Fruit fly (Drosophila melanogaster) whole organism, embryonic: ENCODE data around the gene CG7675.

Experiments
- BEAF-32 ChIP-seq: fragments of 200-800 bp; sonication (Bioruptor generic); optimal IDR thresholded peaks from 3 replicates; lab custom pipeline; 2017; ENCODE audit warnings: missing biosample characterization, missing genetic modification characterization, mild to moderate bottlenecking, moderate library complexity, missing genetic modification reagents
- CG10543 ChIP-seq: fragments of 200-800 bp; sonication (Bioruptor generic); optimal IDR thresholded peaks from 3 replicates; lab custom pipeline; 2017; ENCODE audit warnings: missing biosample characterization, mild to moderate bottlenecking, missing genetic modification characterization, moderate library complexity
- CG10565 ChIP-seq: fragments of 200-800 bp; sonication (Bioruptor generic); optimal IDR thresholded peaks from 3 replicates; lab custom pipeline; 2016; ENCODE audit warnings: missing biosample characterization, mild to moderate bottlenecking, missing genetic modification characterization
- CG10654 ChIP-seq: fragments of 200-800 bp; sonication (Bioruptor generic); optimal IDR thresholded peaks from 2 replicates; lab custom pipeline; 2016; ENCODE audit warnings: missing biosample characterization, missing genetic modification characterization
- CG11247 ChIP-seq: fragments of 200-800 bp; sonication (Bioruptor generic); IDR thresholded peaks from 2 replicates; pipeline ENCODE4 v1.3.6; 2022; ENCODE audit warnings: missing biosample characterization, missing genetic modification characterization
- CG11504 ChIP-seq: fragments of 200-800 bp; sonication (Bioruptor generic); optimal IDR thresholded peaks from 3 replicates; lab custom pipeline; 2019; ENCODE audit warnings: missing biosample characterization, mild to moderate bottlenecking, missing genetic modification characterization, moderate library complexity
- CG12236 ChIP-seq: fragments of 200-800 bp; sonication (Bioruptor generic); optimal IDR thresholded peaks from 2 replicates; lab custom pipeline; 2016; ENCODE audit warnings: missing biosample characterization, missing genetic modification characterization
- CG13775 ChIP-seq: fragments of 200-800 bp; sonication (Bioruptor generic); optimal IDR thresholded peaks from 3 replicates; lab custom pipeline; 2017; ENCODE audit warnings: missing biosample characterization, mild to moderate bottlenecking, missing genetic modification characterization
- CG1529 ChIP-seq: fragments of 200-800 bp; sonication (Bioruptor generic); optimal IDR thresholded peaks from 3 replicates; lab custom pipeline; 2018; ENCODE audit warnings: missing biosample characterization, missing genetic modification characterization
- CG1647 ChIP-seq: fragments of 200-800 bp; sonication (Bioruptor generic); optimal IDR thresholded peaks from 3 replicates; lab custom pipeline; 2016; ENCODE audit warnings: missing biosample characterization, missing genetic modification characterization
- CG17359 ChIP-seq: fragments of 200-800 bp; sonication (Bioruptor generic); optimal IDR thresholded peaks from 3 replicates; lab custom pipeline; 2018; ENCODE audit warnings: missing biosample characterization, mild to moderate bottlenecking, missing genetic modification characterization, moderate library complexity
- CG2120 ChIP-seq: fragments of 200-800 bp; sonication (Bioruptor generic); optimal IDR thresholded peaks from 3 replicates; lab custom pipeline; 2016; ENCODE audit warnings: missing biosample characterization, missing genetic modification characterization
- CG30403 ChIP-seq: fragments of 200-800 bp; sonication (Bioruptor generic); optimal IDR thresholded peaks from 3 replicates; lab custom pipeline; 2016; ENCODE audit warnings: missing biosample characterization, missing genetic modification characterization
- CG33213 ChIP-seq: fragments of 200-800 bp; sonication (Bioruptor generic); optimal IDR thresholded peaks from 3 replicates; lab custom pipeline; 2016; ENCODE audit warnings: missing biosample characterization, missing genetic modification characterization
- CG34376 ChIP-seq: fragments of 200-800 bp; sonication (Bioruptor generic); optimal IDR thresholded peaks from 2 replicates; lab custom pipeline; 2018; ENCODE audit warnings: missing biosample characterization, mild to moderate bottlenecking, missing genetic modification characterization
- CG34422 ChIP-seq: fragments of 200-800 bp; sonication (Bioruptor generic); IDR thresholded peaks from 3 replicates; pipeline ENCODE4 v1.3.6; 2022; ENCODE audit warnings: missing biosample characterization, missing genetic modification characterization
- CG4424 ChIP-seq: fragments of 200-800 bp; sonication (Bioruptor generic); optimal IDR thresholded peaks from 3 replicates; lab custom pipeline; 2016; ENCODE audit warnings: missing biosample characterization, missing genetic modification characterization
- CG4707 ChIP-seq: fragments of 200-800 bp; sonication (Bioruptor generic); optimal IDR thresholded peaks from 2 replicates; lab custom pipeline; 2018; ENCODE audit warnings: missing biosample characterization, mild to moderate bottlenecking, missing genetic modification characterization, moderate library complexity
- CG6813 ChIP-seq: fragments of 200-800 bp; sonication (Bioruptor generic); optimal IDR thresholded peaks from 2 replicates; lab custom pipeline; 2017; ENCODE audit warnings: missing biosample characterization, missing genetic modification characterization, mild to moderate bottlenecking, moderate library complexity, missing genetic modification reagents
- CG7928 ChIP-seq: fragments of 200-800 bp; sonication (Bioruptor generic); optimal IDR thresholded peaks from 2 replicates; lab custom pipeline; 2017; ENCODE audit warnings: missing biosample characterization, mild to moderate bottlenecking, missing genetic modification characterization
- CG8924 ChIP-seq: fragments of 200-800 bp; optimal IDR thresholded peaks from 3 replicates; lab custom pipeline; 2019; ENCODE audit warnings: missing biosample characterization, mild to moderate bottlenecking, missing genetic modification characterization, moderate library complexity
- CG9797 ChIP-seq: fragments of 200-800 bp; sonication (Bioruptor generic); optimal IDR thresholded peaks from 3 replicates; lab custom pipeline; 2018; ENCODE audit warnings: missing biosample characterization, mild to moderate bottlenecking, missing genetic modification characterization
- D19A ChIP-seq: fragments of 200-800 bp; optimal IDR thresholded peaks from 3 replicates; lab custom pipeline; 2019; ENCODE audit warnings: missing biosample characterization, mild to moderate bottlenecking, missing genetic modification characterization, moderate library complexity
- Deaf1 ChIP-seq: fragments of 200-800 bp; optimal IDR thresholded peaks from 3 replicates; lab custom pipeline; 2019; ENCODE audit warnings: missing biosample characterization, mild to moderate bottlenecking, missing genetic modification characterization, moderate library complexity
- Dip2 ChIP-seq: fragments of 200-800 bp; sonication (Bioruptor generic); IDR thresholded peaks from 2 replicates; pipeline ENCODE4 v1.3.6; 2022; ENCODE audit warnings: missing biosample characterization, missing genetic modification characterization
- Drgx ChIP-seq: fragments of 200-800 bp; sonication (Bioruptor generic); IDR thresholded peaks from 2 replicates; pipeline ENCODE4 v1.3.6; 2022; ENCODE audit warnings: missing biosample characterization, missing genetic modification characterization
- ERR ChIP-seq: fragments of 200-800 bp; sonication (Bioruptor generic); optimal IDR thresholded peaks from 2 replicates; lab custom pipeline; 2016; ENCODE audit warnings: missing biosample characterization, missing genetic modification characterization
- Ets65A ChIP-seq: fragments of 200-800 bp; sonication (Bioruptor generic); peaks from one replicate; lab custom pipeline; 2016; ENCODE audit warnings: missing biosample characterization, missing genetic modification characterization
- Lhr ChIP-seq: fragments of 200-800 bp; sonication (Bioruptor generic); optimal IDR thresholded peaks from 3 replicates; lab custom pipeline; 2017; ENCODE audit warnings: mild to moderate bottlenecking, missing biosample characterization, missing genetic modification reagents, missing genetic modification characterization
- MESR4 ChIP-seq: fragments of 200-800 bp; sonication (Bioruptor generic); optimal IDR thresholded peaks from 2 replicates; lab custom pipeline; 2018; ENCODE audit warnings: missing biosample characterization, mild to moderate bottlenecking, missing genetic modification characterization, moderate library complexity
- Meics ChIP-seq: fragments of 200-800 bp; sonication (Bioruptor generic); optimal IDR thresholded peaks from 2 replicates; lab custom pipeline; 2017; ENCODE audit warnings: missing biosample characterization, mild to moderate bottlenecking, missing genetic modification characterization
- NfI ChIP-seq: fragments of 200-800 bp; sonication (Bioruptor generic); optimal IDR thresholded peaks from 3 replicates; lab custom pipeline; 2018; ENCODE audit warnings: missing biosample characterization, mild to moderate bottlenecking, missing genetic modification characterization, moderate library complexity
- Rx ChIP-seq: fragments of 200-800 bp; sonication (Bioruptor generic); IDR thresholded peaks from 2 replicates; pipeline ENCODE4 v1.3.6; 2022; ENCODE audit warnings: missing biosample characterization, missing genetic modification characterization
- Scr ChIP-seq: fragments of 200-800 bp; sonication (Bioruptor generic); IDR thresholded peaks from 2 replicates; pipeline ENCODE4 v1.3.6; 2022; ENCODE audit warnings: missing biosample characterization, missing genetic modification characterization; ENCODE audit not compliant: partially characterized antibody
- ato ChIP-seq: fragments of 200-800 bp; sonication (Bioruptor generic); IDR thresholded peaks from 2 replicates; pipeline ENCODE4 v1.3.6; 2022; ENCODE audit warnings: missing biosample characterization, missing genetic modification characterization; ENCODE audit not compliant: partially characterized antibody
- corto ChIP-seq: fragments of 200-800 bp; sonication (Bioruptor generic); optimal IDR thresholded peaks from 2 replicates; lab custom pipeline; 2016; ENCODE audit warnings: missing biosample characterization, mild to moderate bottlenecking, missing genetic modification characterization, moderate library complexity
- dysf ChIP-seq: fragments of 200-800 bp; sonication (Bioruptor generic); IDR thresholded peaks from 3 replicates; pipeline ENCODE4 v1.3.6; 2022; ENCODE audit warnings: missing biosample characterization, missing genetic modification characterization
- eyg ChIP-seq: fragments of 200-800 bp; sonication (Bioruptor generic); optimal IDR thresholded peaks from 3 replicates; lab custom pipeline; 2016; ENCODE audit warnings: missing biosample characterization, missing genetic modification characterization
- gfzf ChIP-seq: fragments of 200-800 bp; sonication (Bioruptor generic); optimal IDR thresholded peaks from 2 replicates; lab custom pipeline; 2016; ENCODE audit warnings: missing biosample characterization, mild to moderate bottlenecking, missing genetic modification characterization, moderate library complexity
- gro ChIP-seq: fragments of 200-800 bp; sonication (Bioruptor generic); optimal IDR thresholded peaks from 2 replicates; lab custom pipeline; 2016; ENCODE audit warnings: missing biosample characterization, missing genetic modification characterization
- gt ChIP-seq: fragments of 200-800 bp; sonication (Bioruptor generic); IDR thresholded peaks from 2 replicates; pipeline ENCODE4 v1.3.6; 2022; ENCODE audit warnings: missing biosample characterization, missing genetic modification characterization
- pnt ChIP-seq: fragments of 200-800 bp; sonication (Bioruptor generic); optimal IDR thresholded peaks from 3 replicates; lab custom pipeline; 2016; ENCODE audit warnings: missing biosample characterization, missing genetic modification characterization
- row ChIP-seq: fragments of 200-800 bp; sonication (Bioruptor generic); IDR thresholded peaks from 3 replicates; pipeline ENCODE4 v1.3.6; 2022; ENCODE audit warnings: missing biosample characterization, missing genetic modification characterization
- sens-2 ChIP-seq: fragments of 200-800 bp; sonication (Bioruptor generic); IDR thresholded peaks from 2 replicates; pipeline ENCODE4 v1.3.6; 2022; ENCODE audit warnings: missing biosample characterization, missing genetic modification characterization
- seq ChIP-seq: fragments of 200-800 bp; sonication (Bioruptor generic); IDR thresholded peaks from 2 replicates; pipeline ENCODE4 v1.3.6; 2022; ENCODE audit warnings: missing biosample characterization, missing genetic modification characterization
- sqz ChIP-seq: fragments of 200-800 bp; sonication (Bioruptor generic); optimal IDR thresholded peaks from 3 replicates; lab custom pipeline; 2018; ENCODE audit warnings: missing biosample characterization, mild to moderate bottlenecking, missing genetic modification characterization
- ssp ChIP-seq: fragments of 200-800 bp; sonication (Bioruptor generic); IDR thresholded peaks from 2 replicates; pipeline ENCODE4 v1.3.6; 2022; ENCODE audit warnings: missing biosample characterization, missing genetic modification characterization
- trh ChIP-seq: fragments of 200-800 bp; sonication (Bioruptor generic); optimal IDR thresholded peaks from 2 replicates; lab custom pipeline; 2016; ENCODE audit warnings: missing biosample characterization, missing genetic modification characterization
- ttk ChIP-seq: fragments of 200-800 bp; sonication (Bioruptor generic); IDR thresholded peaks from 2 replicates; pipeline ENCODE4 v2.1.2; 2022; ENCODE audit warnings: missing biosample characterization, missing genetic modification characterization

The CG7675 gene

dm6 chr3R:18412279-18413214, 31.6 kb upstream of the CG7675 start, which contains the start of gene CG31122 (continued):
- no peak for TF ChIP-seq CG10565 (GFP tag; lab: Kevin White, UChicago)
- TF ChIP-seq gro (GFP tag; lab: Kevin White, UChicago): peak; percentile 56
- TF ChIP-seq BEAF-32 (GFP tag; lab: Kevin White, UChicago): peak; percentile 97
- no peak for TF ChIP-seq CG4707 (GFP tag; lab: Kevin White, UChicago)
- TF ChIP-seq row (GFP tag; lab: Robert Waterston, UW): peak; percentile 83
- TF ChIP-seq CG9797 (GFP tag; lab: Kevin White, UChicago): peak; percentile 91
- TF ChIP-seq D19A (tag; lab: Kevin White, UChicago): peak; percentile 96
- TF ChIP-seq gfzf (GFP tag; lab: Kevin White, UChicago): peak; percentile 71
- TF ChIP-seq CG33213 (GFP tag; lab: Kevin White, UChicago): peak; percentile 48
- no peak for TF ChIP-seq pnt (GFP tag; lab: Kevin White, UChicago)
- TF ChIP-seq MESR4 (GFP tag; lab: Kevin White, UChicago): peak; percentile 59
- no peak for TF ChIP-seq CG1529 (GFP tag; lab: Kevin White, UChicago)
- no peak for TF ChIP-seq CG7928 (GFP tag; lab: Kevin White, UChicago)
- TF ChIP-seq Ets65A: peak; percentile 86
- TF ChIP-seq Dip2 (GFP tag; lab: Robert Waterston, UW): no peak
- TF ChIP-seq CG12236 (GFP tag; lab: Kevin White, UChicago): peak; percentile 43
- peak; percentile 37 for TF ChIP-seq CG6813
- peak; percentile 3 for TF ChIP-seq CG10654 (GFP tag; lab: Kevin White, UChicago)
- no peak for TF ChIP-seq corto (GFP tag; lab: Kevin White, UChicago)
- TF ChIP-seq Drgx (GFP tag; lab: Robert Waterston, UW): 0 out of 2 replicates have a peak, but pooled peaks have one; percentile 25
- TF ChIP-seq Deaf1: peak; percentile 19
- no peak for TF ChIP-seq gt (GFP tag; lab: Robert Waterston, UW)
- TF ChIP-seq eyg (GFP tag; lab: Kevin White, UChicago): no peak
- peak; percentile 8 for TF ChIP-seq Meics (GFP tag; lab: Kevin White, UChicago)
- peak; percentile 70 for TF ChIP-seq CG30403
- peak; percentile 14 for TF ChIP-seq ERR (GFP tag; lab: Kevin White, UChicago)
- peak; percentile 63 for TF ChIP-seq seq (GFP tag; lab: Robert Waterston, UW)
- TF ChIP-seq sqz (GFP tag; lab: Kevin White, UChicago): no peak
- TF ChIP-seq ssp (GFP tag; lab: Robert Waterston, UW): no peak
- TF ChIP-seq CG2120 (GFP tag; lab: Kevin White, UChicago): peak; percentile 68
- peak; percentile 55 for TF ChIP-seq CG34376 (GFP tag; lab: Kevin White, UChicago)
- TF ChIP-seq Scr (GFP tag; lab: Robert Waterston, UW): peak; percentile 98
- TF ChIP-seq ato (GFP tag; lab: Robert Waterston, UW): peak; percentile 82
- TF ChIP-seq Lhr (GFP tag; lab: Kevin White, UChicago): peak; percentile 73
- TF ChIP-seq dysf: peak; percentile 23; the same call in 1 of the 3 replicates
- TF ChIP-seq sens-2: 0 out of 2 replicates have a peak, but pooled peaks have one; percentile 12
- TF ChIP-seq CG4424 (GFP tag; lab: Kevin White, UChicago): peak; percentile 41
- TF ChIP-seq ttk: peak; percentile 32; the same call in 1 of the 2 replicates
- TF ChIP-seq CG11247 (GFP tag; lab: Robert Waterston, UW): no peak
- TF ChIP-seq CG1647 (GFP tag; lab: Kevin White, UChicago): peak; percentile 2
- peak; percentile 47 for TF ChIP-seq CG13775 (GFP tag; lab: Kevin White, UChicago)
- peak; percentile 84; the same call in 2 of the 3 replicates for TF ChIP-seq CG34422
- TF ChIP-seq NfI (GFP tag; lab: Kevin White, UChicago): no peak
- TF ChIP-seq trh: no peak
- no peak for TF ChIP-seq CG17359 (tag; lab: Kevin White, UChicago)
- TF ChIP-seq CG10543 (GFP tag; lab: Kevin White, UChicago): peak; percentile 83
- TF ChIP-seq CG8924 (tag; lab: Kevin White, UChicago): peak; percentile 38
- peak; percentile 63 for TF ChIP-seq CG11504 (tag; lab: Kevin White, UChicago)
- TF ChIP-seq Rx (GFP tag; lab: Robert Waterston, UW): no peak
